Worm (Caenorhabditis elegans): Measurements from ENCODE around the gene F55G11.7.

DNA sequence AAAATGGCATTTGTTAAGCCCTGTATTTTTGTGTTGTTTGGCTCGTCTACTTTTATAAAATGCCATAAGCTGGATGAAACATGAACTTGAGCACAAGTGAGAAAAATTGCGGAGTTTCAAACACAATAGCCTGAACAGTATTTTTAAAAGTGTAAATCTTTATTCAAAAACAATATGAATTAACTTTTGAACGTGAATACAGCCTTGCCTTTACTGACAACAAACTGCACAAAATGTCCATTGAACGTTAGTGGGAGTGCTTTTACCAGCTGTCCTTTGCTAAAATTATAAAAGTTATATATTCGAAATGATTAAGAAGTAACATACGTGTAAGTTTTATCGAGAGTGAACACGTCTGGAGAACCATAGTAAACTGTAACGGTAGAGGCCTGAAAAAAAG is 7.1 kb downstream of the F55G11.7 start:
- TF ChIP-seq lsl-1 (GFP tag; optimal IDR thresholded peaks at IDR 0.05) (no peak), pha-4 (tag; optimal IDR thresholded peaks at IDR 0.05) (no peak), unc-62 (GFP tag; optimal IDR thresholded peaks at IDR 0.05) (no peak), madf-8 (GFP tag; conservative IDR thresholded peaks at IDR 0.05) (no peak), dox-1 (GFP tag; IDR thresholded peaks at IDR 0.05) (no peak), lin-35 (GFP tag; optimal IDR thresholded peaks at IDR 0.05) (no peak), sea-2 (GFP tag; IDR thresholded peaks at IDR 0.05) (no peak), madf-6 (GFP tag; IDR thresholded peaks at IDR 0.05) (no peak), ceh-100 (GFP tag; IDR thresholded peaks at IDR 0.05) (no peak), snpc-4 (GFP tag; optimal IDR thresholded peaks at IDR 0.05) (no peak), snpc-4 (tag; optimal IDR thresholded peaks at IDR 0.05) (no peak), ama-1 (optimal IDR thresholded peaks at IDR 0.05) (no peak), ama-1 (GFP tag; optimal IDR thresholded peaks at IDR 0.05) (no peak), nhr-80 (tag; optimal IDR thresholded peaks at IDR 0.05) (no peak)

Data from whole organism, young adult.